Fruit fly (Drosophila melanogaster): ENCODE data around the gene CG43658.

- no peak for TF ChIP-seq psq (optimal IDR thresholded peaks at IDR 0.05)
- TF ChIP-seq insv (optimal IDR thresholded peaks at IDR 0.05): no peak
- no peak for TF ChIP-seq h (optimal IDR thresholded peaks at IDR 0.05)
- no peak for TF ChIP-seq Sin3A (optimal IDR thresholded peaks at IDR 0.05)
- TF ChIP-seq ttk (optimal IDR thresholded peaks at IDR 0.05): no peak
These were observed 38.4 kb downstream of the CG43658 start for dm6 chrX:17522576-17522975.
